Worm (Caenorhabditis elegans): ENCODE results near the gene C06B8.3.

Gene C06B8.3

DNA sequence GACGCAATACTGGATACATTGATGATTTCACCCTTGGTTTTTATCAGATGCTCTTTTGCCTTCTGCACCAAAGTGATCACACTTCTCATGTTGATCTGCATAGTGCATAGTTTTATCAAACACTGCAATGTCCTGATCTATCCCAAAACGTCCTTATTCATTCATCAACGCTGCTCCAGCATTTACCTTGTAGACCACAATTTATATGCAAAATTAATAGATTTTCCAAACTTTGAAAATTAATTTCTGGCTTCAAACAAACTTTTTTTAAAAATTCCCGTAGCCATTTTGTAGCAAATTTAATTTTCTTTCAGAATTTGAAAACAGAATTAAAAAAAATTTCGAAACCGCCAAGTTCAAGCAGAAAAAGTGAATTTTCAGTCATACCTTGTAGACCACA, at the start of gene C06B8.3:
Gene C06B8.3, minus strand, starts transcription at position 101 of the 400 bp plus-strand sequence.
- TF ChIP-seq hsf-1 (GFP tag; IDR thresholded peaks at IDR 0.05), result no peak
- TF ChIP-seq F10E7.11 (tag; optimal IDR thresholded peaks at IDR 0.05), result no peak
- no peak for TF ChIP-seq tlf-1 (GFP tag; optimal IDR thresholded peaks at IDR 0.05)
- no peak for TF ChIP-seq hmg-1.2 (GFP tag; IDR thresholded peaks at IDR 0.05)
- TF ChIP-seq Y67H2A.10 (GFP tag; conservative IDR thresholded peaks at IDR 0.05), result no peak
- TF ChIP-seq sdz-38 (tag; optimal IDR thresholded peaks at IDR 0.05), result no peak
- no peak for TF ChIP-seq F57C9.4 (tag; optimal IDR thresholded peaks at IDR 0.05)
- TF ChIP-seq ztf-26 (tag; optimal IDR thresholded peaks at IDR 0.05), result no peak
- no peak for TF ChIP-seq Y95B8A.8 (GFP tag; IDR thresholded peaks at IDR 0.05)
- no peak for TF ChIP-seq ztf-3 (GFP tag; optimal IDR thresholded peaks at IDR 0.05)
- no peak for TF ChIP-seq attf-3 (GFP tag; conservative IDR thresholded peaks at IDR 0.05)
- no peak for TF ChIP-seq rcor-1 (GFP tag; IDR thresholded peaks at IDR 0.05)
- TF ChIP-seq ztf-25 (GFP tag; IDR thresholded peaks at IDR 0.05), result no peak

DNA sequence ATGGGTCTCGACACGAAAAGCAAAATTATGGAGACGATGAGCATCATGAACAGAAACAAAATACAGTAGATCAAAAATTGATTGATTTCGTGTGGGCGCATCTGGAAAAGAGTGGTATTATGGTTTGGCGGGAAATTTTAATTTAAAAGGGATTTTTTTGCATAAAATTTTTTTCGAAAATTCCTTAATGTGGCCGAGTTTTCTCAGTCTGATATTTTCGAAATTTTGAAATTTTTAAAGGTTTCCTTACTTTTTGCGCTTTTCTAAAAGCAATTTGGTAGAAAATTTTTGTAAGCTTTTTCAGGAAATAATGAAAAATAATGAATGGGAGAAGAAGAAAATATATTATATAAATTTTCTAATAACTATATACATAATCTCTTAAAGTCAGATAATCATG, 49.4 kb upstream of the C06B8.3 start, which contains the start of gene F21A3.2:
Gene F21A3.2, minus strand, starts transcription at position 101 of the 400 bp plus-strand sequence.
- TF ChIP-seq snpc-1.1 (tag; optimal IDR thresholded peaks at IDR 0.05; ENCODE audit: insufficient read depth) (no peak), madf-10 (tag; optimal IDR thresholded peaks at IDR 0.05) (no peak), F57C9.4 (tag; optimal IDR thresholded peaks at IDR 0.05) (no peak), die-1 (tag; optimal IDR thresholded peaks at IDR 0.05) (no peak), madf-8 (GFP tag; conservative IDR thresholded peaks at IDR 0.05) (no peak), nfya-2 (GFP tag; IDR thresholded peaks at IDR 0.05) (no peak), let-526 (GFP tag; IDR thresholded peaks at IDR 0.05) (no peak), T26A5.8 (tag; optimal IDR thresholded peaks at IDR 0.05) (no peak)

DNA sequence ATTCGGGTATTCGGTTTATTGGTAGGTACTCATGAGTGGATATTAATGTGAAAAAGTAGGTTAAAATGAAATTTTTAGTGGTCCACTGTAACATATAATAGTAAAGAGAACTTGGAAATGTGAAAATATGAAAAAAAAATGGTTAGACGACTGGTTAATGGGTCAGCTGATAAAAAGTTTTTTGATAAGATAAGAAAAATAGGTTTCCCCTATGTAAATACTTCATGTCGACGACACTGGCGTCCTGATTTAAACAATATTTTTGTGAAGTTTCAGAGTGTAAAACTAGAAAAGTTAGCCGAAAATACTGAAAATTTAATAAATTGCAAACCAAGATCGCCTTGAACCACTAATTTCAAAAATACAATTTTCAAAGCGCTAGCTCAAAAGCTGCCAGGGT, 48.7 kb upstream of the C06B8.3 start, which contains the start of gene F21A3.11:
Gene F21A3.11, minus strand, starts transcription at position 117 of the 400 bp plus-strand sequence.
- TF ChIP-seq nhr-80 (tag; optimal IDR thresholded peaks at IDR 0.05) (peak; percentile 16), madf-8 (GFP tag; conservative IDR thresholded peaks at IDR 0.05) (no peak)

DNA sequence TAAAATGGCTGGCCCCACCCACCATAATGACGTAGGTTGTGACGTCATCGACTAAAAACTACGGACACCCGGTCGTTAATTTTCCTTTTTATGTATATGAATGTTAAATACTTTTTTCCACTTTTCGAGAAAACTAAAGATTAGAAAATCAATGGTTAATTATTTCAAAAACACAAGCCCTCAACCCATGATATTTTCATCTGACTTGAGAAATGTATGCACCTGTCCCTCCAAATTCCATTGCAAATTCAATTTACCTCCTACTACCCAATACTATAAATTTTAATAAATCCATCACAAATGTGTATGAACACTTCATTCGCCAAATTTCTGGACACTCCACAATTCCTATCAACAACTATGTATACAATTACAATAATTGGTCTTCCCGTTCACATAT, 44.6 kb upstream of the C06B8.3 start, which contains the start of gene srh-276:
Gene srh-276, plus strand, starts transcription at position 301 of the 400 bp plus-strand sequence.
- TF ChIP-seq xnd-1 (tag; optimal IDR thresholded peaks at IDR 0.05) (no peak), chd-7 (tag; optimal IDR thresholded peaks at IDR 0.05) (no peak), T26A5.8 (tag; optimal IDR thresholded peaks at IDR 0.05) (no peak), gei-17 (GFP tag; optimal IDR thresholded peaks at IDR 0.05) (no peak), F10E7.11 (tag; optimal IDR thresholded peaks at IDR 0.05) (no peak), ceh-79 (tag; optimal IDR thresholded peaks at IDR 0.05) (no peak), tbp1 (GFP tag; optimal IDR thresholded peaks at IDR 0.05) (no peak), tlf-1 (GFP tag; optimal IDR thresholded peaks at IDR 0.05) (no peak), die-1 (tag; optimal IDR thresholded peaks at IDR 0.05) (no peak), him-1 (tag; optimal IDR thresholded peaks at IDR 0.05) (no peak), cebp-2 (GFP tag; IDR thresholded peaks at IDR 0.05) (no peak), pha-4 (tag; optimal IDR thresholded peaks at IDR 0.05) (no peak), F39B2.1 (GFP tag; IDR thresholded peaks at IDR 0.05) (no peak)

DNA sequence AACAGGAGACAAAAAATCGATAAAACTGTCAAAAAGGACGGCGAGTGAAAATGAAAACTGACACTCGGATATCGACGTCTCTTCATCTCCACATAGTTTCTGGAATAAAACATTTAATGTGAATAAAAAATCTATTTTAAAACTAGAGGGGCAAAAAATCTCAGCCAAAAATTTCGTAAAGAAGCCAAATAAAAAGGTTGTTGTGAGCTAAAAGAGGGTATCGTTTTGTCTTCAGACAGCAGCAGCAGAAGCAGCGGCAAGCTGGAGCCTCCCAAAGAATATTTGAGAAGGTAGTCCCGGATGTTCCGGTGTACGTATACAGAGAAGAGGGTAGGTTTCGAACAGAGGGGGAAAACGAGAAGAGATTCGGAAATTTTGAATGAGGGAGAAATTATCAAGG, 37.5 kb upstream of the C06B8.3 start, which contains the start of gene lgc-31:
Gene lgc-31, minus strand, starts transcription at position 101 of the 400 bp plus-strand sequence.
- TF ChIP-seq ztf-28 (GFP tag; IDR thresholded peaks at IDR 0.05) (no peak), B0019.2 (GFP tag; conservative IDR thresholded peaks at IDR 0.05) (no peak), ceh-27 (GFP tag; optimal IDR thresholded peaks at IDR 0.05) (no peak), dpl-1 (GFP tag; optimal IDR thresholded peaks at IDR 0.05) (no peak), T26A5.8 (tag; optimal IDR thresholded peaks at IDR 0.05) (no peak), lin-40 (tag; optimal IDR thresholded peaks at IDR 0.05) (no peak), fkh-3 (tag; optimal IDR thresholded peaks at IDR 0.05) (no peak), nhr-120 (GFP tag; IDR thresholded peaks at IDR 0.05) (no peak), lin-35 (GFP tag; optimal IDR thresholded peaks at IDR 0.05) (no peak), aptf-3 (GFP tag; IDR thresholded peaks at IDR 0.05) (no peak), madf-8 (GFP tag; conservative IDR thresholded peaks at IDR 0.05) (no peak), pbrm-1 (GFP tag; IDR thresholded peaks at IDR 0.05) (no peak), attf-5 (GFP tag; optimal IDR thresholded peaks at IDR 0.05) (no peak), hmg-1.2 (GFP tag; IDR thresholded peaks at IDR 0.05) (no peak), cebp-1 (GFP tag; IDR thresholded peaks at IDR 0.05) (no peak), cebp-1 (tag; optimal IDR thresholded peaks at IDR 0.05) (no peak), nhr-80 (tag; optimal IDR thresholded peaks at IDR 0.05) (no peak), nhr-27 (tag; optimal IDR thresholded peaks at IDR 0.05) (no peak)
